Fruit fly (Drosophila melanogaster) whole organism, embryonic: ENCODE data around the gene CG31548.
A peak's percentile ranks its signal among the peaks of the same experiment; 100 is the strongest.

Experiments used
- Atf6 ChIP-seq: fragments of 200-800 bp; sonication (Bioruptor generic); IDR thresholded peaks from 2 replicates; pipeline ENCODE4 v1.3.6; 2022; ENCODE audit warnings: missing biosample characterization, missing genetic modification characterization
- CG11093 ChIP-seq: fragments of 200-800 bp; sonication (Bioruptor generic); IDR thresholded peaks from 3 replicates; pipeline ENCODE4 v1.3.6; 2022; ENCODE audit warnings: missing biosample characterization, missing genetic modification characterization
- CG11560 ChIP-seq: fragments of 200-800 bp; sonication (Bioruptor generic); IDR thresholded peaks from 3 replicates; pipeline ENCODE4 v1.3.6; 2022; ENCODE audit warnings: missing biosample characterization, missing genetic modification characterization
- CG17328 ChIP-seq: fragments of 200-800 bp; sonication (Bioruptor generic); IDR thresholded peaks from 2 replicates; pipeline ENCODE4 v1.3.6; 2022; ENCODE audit warnings: missing biosample characterization, missing genetic modification characterization
- CG17361 ChIP-seq: fragments of 200-800 bp; sonication (Bioruptor generic); IDR thresholded peaks from 3 replicates; pipeline ENCODE4 v1.3.6; 2022; ENCODE audit warnings: missing biosample characterization, missing genetic modification characterization
- CG17829 ChIP-seq: fragments of 200-800 bp; optimal IDR thresholded peaks from 2 replicates; lab custom pipeline; 2019; ENCODE audit warnings: missing biosample characterization, mild to moderate bottlenecking, missing genetic modification characterization, moderate library complexity
- CG18476 ChIP-seq: fragments of 200-800 bp; sonication (Bioruptor generic); optimal IDR thresholded peaks from 2 replicates; lab custom pipeline; 2016; ENCODE audit warnings: missing biosample characterization, mild to moderate bottlenecking, missing genetic modification characterization
- CG2199 ChIP-seq: fragments of 200-800 bp; sonication (Bioruptor generic); IDR thresholded peaks from 3 replicates; pipeline ENCODE4 v1.3.6; 2022; ENCODE audit warnings: missing biosample characterization, missing genetic modification characterization
- CG3281 ChIP-seq: fragments of 200-800 bp; sonication (Bioruptor generic); optimal IDR thresholded peaks from 3 replicates; lab custom pipeline; 2017; ENCODE audit warnings: missing biosample characterization, mild to moderate bottlenecking, missing genetic modification characterization
- CG34224 ChIP-seq: fragments of 200-800 bp; sonication (Bioruptor generic); IDR thresholded peaks from 3 replicates; pipeline ENCODE4 v1.3.6; 2022; ENCODE audit warnings: missing biosample characterization, missing genetic modification characterization; ENCODE audit not compliant: partially characterized antibody
- CG3838 ChIP-seq: fragments of 200-800 bp; sonication (Bioruptor generic); optimal IDR thresholded peaks from 3 replicates; lab custom pipeline; 2016; ENCODE audit warnings: missing biosample characterization, missing genetic modification characterization
- CG8944 ChIP-seq: fragments of 200-800 bp; sonication (Bioruptor generic); optimal IDR thresholded peaks from 3 replicates; lab custom pipeline; 2016; ENCODE audit warnings: missing biosample characterization, missing genetic modification characterization
- CG9215 ChIP-seq: fragments of 200-800 bp; sonication (Bioruptor generic); IDR thresholded peaks from 2 replicates; pipeline ENCODE4 v1.3.6; 2022; ENCODE audit warnings: missing biosample characterization, missing genetic modification characterization
- CG9727 ChIP-seq: fragments of 200-800 bp; sonication (Bioruptor generic); optimal IDR thresholded peaks from 3 replicates; lab custom pipeline; 2017; ENCODE audit warnings: missing biosample characterization, mild to moderate bottlenecking, missing genetic modification characterization
- CkIIα-i1 ChIP-seq: fragments of 200-800 bp; sonication (Bioruptor generic); IDR thresholded peaks from 2 replicates; pipeline ENCODE4 v1.3.6; 2022; ENCODE audit warnings: missing biosample characterization, missing genetic modification characterization
- Dip2 ChIP-seq: fragments of 200-800 bp; sonication (Bioruptor generic); IDR thresholded peaks from 2 replicates; pipeline ENCODE4 v1.3.6; 2022; ENCODE audit warnings: missing biosample characterization, missing genetic modification characterization
- Dll ChIP-seq: fragments of 200-800 bp; sonication (Bioruptor generic); IDR thresholded peaks from 4 replicates; pipeline ENCODE4 v1.3.6; 2022; ENCODE audit warnings: missing biosample characterization, missing genetic modification characterization; ENCODE audit not compliant: partially characterized antibody
- Fer2 ChIP-seq: fragments of 200-800 bp; sonication (Bioruptor generic); optimal IDR thresholded peaks from 2 replicates; lab custom pipeline; 2018; ENCODE audit warnings: missing biosample characterization, mild to moderate bottlenecking, missing genetic modification characterization, moderate library complexity
- HHEX ChIP-seq: fragments of 200-800 bp; sonication (Bioruptor generic); optimal IDR thresholded peaks from 3 replicates; lab custom pipeline; 2017; ENCODE audit warnings: missing biosample characterization, mild to moderate bottlenecking, missing genetic modification characterization, missing genetic modification reagents
- Hand ChIP-seq: fragments of 200-800 bp; sonication (Bioruptor generic); optimal IDR thresholded peaks from 2 replicates; lab custom pipeline; 2017; ENCODE audit warnings: mild to moderate bottlenecking, missing biosample characterization, missing genetic modification reagents, missing genetic modification characterization
- Kr ChIP-seq: fragments of 200-800 bp; sonication (Bioruptor generic); optimal IDR thresholded peaks from 2 replicates; lab custom pipeline; 2017; ENCODE audit warnings: missing biosample characterization, mild to moderate bottlenecking, missing genetic modification characterization
- Lhr ChIP-seq: fragments of 200-800 bp; sonication (Bioruptor generic); optimal IDR thresholded peaks from 3 replicates; lab custom pipeline; 2017; ENCODE audit warnings: mild to moderate bottlenecking, missing biosample characterization, missing genetic modification reagents, missing genetic modification characterization
- NK7.1 ChIP-seq: fragments of 200-800 bp; sonication (Bioruptor generic); optimal IDR thresholded peaks from 3 replicates; lab custom pipeline; 2016; ENCODE audit warnings: missing biosample characterization, missing genetic modification characterization
- Neu2 ChIP-seq: fragments of 200-800 bp; sonication (Bioruptor generic); optimal IDR thresholded peaks from 3 replicates; lab custom pipeline; 2016; ENCODE audit warnings: missing biosample characterization, missing genetic modification characterization, borderline replicate concordance
- Poxn ChIP-seq: fragments of 200-800 bp; sonication (Bioruptor generic); IDR thresholded peaks from 2 replicates; pipeline ENCODE4 v1.3.6; 2022; ENCODE audit warnings: missing biosample characterization, missing genetic modification characterization
- Sry-β ChIP-seq: fragments of 200-800 bp; sonication (Bioruptor generic); optimal IDR thresholded peaks from 2 replicates; lab custom pipeline; 2018; ENCODE audit warnings: missing biosample characterization, mild to moderate bottlenecking, missing genetic modification characterization, moderate library complexity
- Taf1 ChIP-seq: fragments of 200-800 bp; sonication (Bioruptor generic); IDR thresholded peaks from 2 replicates; pipeline ENCODE4 v1.3.6; 2022; ENCODE audit warnings: missing biosample characterization, missing genetic modification characterization
- amos ChIP-seq: fragments of 200-800 bp; sonication (Bioruptor generic); IDR thresholded peaks from 2 replicates; pipeline ENCODE4 v1.3.6; 2022; ENCODE audit warnings: missing biosample characterization, missing genetic modification characterization; ENCODE audit not compliant: partially characterized antibody
- aop ChIP-seq: fragments of 200-800 bp; sonication (Bioruptor generic); IDR thresholded peaks from 2 replicates; pipeline ENCODE4 v1.3.6; 2022; ENCODE audit warnings: missing biosample characterization, missing genetic modification characterization
- ase ChIP-seq: fragments of 200-800 bp; sonication (Bioruptor generic); IDR thresholded peaks from 3 replicates; pipeline ENCODE4 v1.3.6; 2022; ENCODE audit warnings: missing biosample characterization, missing genetic modification characterization
- ash1 ChIP-seq: fragments of 200-800 bp; sonication (Bioruptor generic); optimal IDR thresholded peaks from 2 replicates; lab custom pipeline; 2018; ENCODE audit warnings: missing biosample characterization, mild to moderate bottlenecking, missing genetic modification characterization
- crol ChIP-seq: fragments of 200-800 bp; sonication (Bioruptor generic); IDR thresholded peaks from 2 replicates; pipeline ENCODE4 v1.3.6; 2022; ENCODE audit warnings: missing biosample characterization, missing genetic modification characterization
- ewg ChIP-seq: fragments of 200-800 bp; sonication (Bioruptor generic); optimal IDR thresholded peaks from 3 replicates; lab custom pipeline; 2017; ENCODE audit warnings: mild to moderate bottlenecking, missing biosample characterization, missing genetic modification reagents, missing genetic modification characterization
- fd102C ChIP-seq: fragments of 200-800 bp; sonication (Bioruptor generic); optimal IDR thresholded peaks from 2 replicates; lab custom pipeline; 2018; ENCODE audit warnings: missing biosample characterization, mild to moderate bottlenecking, missing genetic modification characterization, moderate library complexity
- fu2 ChIP-seq: fragments of 200-800 bp; sonication (Bioruptor generic); optimal IDR thresholded peaks from 2 replicates; lab custom pipeline; 2016; ENCODE audit warnings: missing biosample characterization, missing genetic modification characterization
- gsb ChIP-seq: fragments of 200-800 bp; sonication (Bioruptor generic); IDR thresholded peaks from 2 replicates; pipeline ENCODE4 v1.3.6; 2022; ENCODE audit warnings: missing biosample characterization, missing genetic modification characterization
- gsb-n ChIP-seq: fragments of 200-800 bp; sonication (Bioruptor generic); optimal IDR thresholded peaks from 3 replicates; lab custom pipeline; 2018; ENCODE audit warnings: missing biosample characterization, mild to moderate bottlenecking, missing genetic modification characterization
- h ChIP-seq: fragments of >200 bp; optimal IDR thresholded peaks from 2 replicates; lab custom pipeline; 2017
- hbn ChIP-seq: fragments of 200-800 bp; sonication (Bioruptor generic); IDR thresholded peaks from 2 replicates; pipeline ENCODE4 v1.3.6; 2022; ENCODE audit warnings: missing biosample characterization, missing genetic modification characterization; ENCODE audit not compliant: partially characterized antibody
- her ChIP-seq: fragments of 200-800 bp; sonication (Bioruptor generic); optimal IDR thresholded peaks from 2 replicates; lab custom pipeline; 2016; ENCODE audit warnings: missing biosample characterization, missing genetic modification characterization
- inv ChIP-seq: fragments of 200-800 bp; sonication (Bioruptor generic); IDR thresholded peaks from 2 replicates; pipeline ENCODE4 v1.3.6; 2022; ENCODE audit warnings: missing biosample characterization, missing genetic modification characterization; ENCODE audit not compliant: partially characterized antibody
- kah ChIP-seq: fragments of 200-800 bp; sonication (Bioruptor generic); optimal IDR thresholded peaks from 2 replicates; lab custom pipeline; 2018; ENCODE audit warnings: missing biosample characterization, mild to moderate bottlenecking, missing genetic modification characterization
- ken ChIP-seq: fragments of 200-800 bp; sonication (Bioruptor generic); IDR thresholded peaks from 3 replicates; pipeline ENCODE4 v1.3.6; 2022; ENCODE audit warnings: missing biosample characterization, missing genetic modification characterization
- lilli ChIP-seq: fragments of 200-800 bp; sonication (Bioruptor generic); optimal IDR thresholded peaks from 3 replicates; lab custom pipeline; 2016; ENCODE audit warnings: missing biosample characterization, missing genetic modification characterization
- luna ChIP-seq: fragments of 200-800 bp; sonication (Bioruptor generic); optimal IDR thresholded peaks from 2 replicates; lab custom pipeline; 2016; ENCODE audit warnings: missing biosample characterization, missing genetic modification characterization
- mam ChIP-seq: fragments of 200-800 bp; sonication (Bioruptor generic); optimal IDR thresholded peaks from 3 replicates; lab custom pipeline; 2016; ENCODE audit warnings: missing biosample characterization, missing genetic modification characterization
- onecut ChIP-seq: fragments of 200-800 bp; sonication (Bioruptor generic); IDR thresholded peaks from 2 replicates; pipeline ENCODE4 v1.3.6; 2022; ENCODE audit warnings: missing biosample characterization, missing genetic modification characterization
- ranshi ChIP-seq: fragments of 200-800 bp; sonication (Bioruptor generic); IDR thresholded peaks from 2 replicates; pipeline ENCODE4 v1.3.6; 2022; ENCODE audit warnings: missing biosample characterization, missing genetic modification characterization
- sqz ChIP-seq: fragments of 200-800 bp; sonication (Bioruptor generic); optimal IDR thresholded peaks from 3 replicates; lab custom pipeline; 2018; ENCODE audit warnings: missing biosample characterization, mild to moderate bottlenecking, missing genetic modification characterization
- stc ChIP-seq: fragments of 200-800 bp; sonication (Bioruptor generic); IDR thresholded peaks from 2 replicates; pipeline ENCODE4 v1.3.6; 2022; ENCODE audit warnings: missing biosample characterization, missing genetic modification characterization
- vnd ChIP-seq: fragments of 200-800 bp; sonication (Bioruptor generic); IDR thresholded peaks from 3 replicates; pipeline ENCODE4 v1.3.6; 2022; ENCODE audit warnings: missing biosample characterization, missing genetic modification characterization; ENCODE audit not compliant: partially characterized antibody
- wor ChIP-seq: fragments of 200-800 bp; sonication (Bioruptor generic); IDR thresholded peaks from 2 replicates; pipeline ENCODE4 v1.3.6; 2022; ENCODE audit warnings: missing biosample characterization, missing genetic modification characterization
- yki ChIP-seq: fragments of >200 bp; optimal IDR thresholded peaks from 3 replicates; lab custom pipeline; 2018

Gene CG31548

dm6 chr3R:5613114-5613443, 23.6 kb downstream of the CG31548 start, which contains the start of gene Atu (continued):
- peak; percentile 89 for TF ChIP-seq hbn (GFP tag; lab: Robert Waterston, UW)
- TF ChIP-seq CG34224 (GFP tag; lab: Robert Waterston, UW) = peak; percentile 94
- TF ChIP-seq onecut (GFP tag; lab: Robert Waterston, UW) = peak; percentile 6; the same call in 1 of the 2 replicates
- TF ChIP-seq yki (lab: Kevin White, UChicago) = no peak
- TF ChIP-seq Atf6 (GFP tag; lab: Robert Waterston, UW) = no peak
- no peak for TF ChIP-seq Dip2 (GFP tag; lab: Robert Waterston, UW)
- TF ChIP-seq ranshi (GFP tag; lab: Robert Waterston, UW) = no peak
- TF ChIP-seq ken = no peak
- TF ChIP-seq CG9727 (GFP tag; lab: Kevin White, UChicago) = peak; percentile 32
- TF ChIP-seq CG18476 (GFP tag; lab: Kevin White, UChicago) = no peak
- peak; percentile 10 for TF ChIP-seq her (GFP tag; lab: Kevin White, UChicago)
- TF ChIP-seq luna (GFP tag; lab: Kevin White, UChicago) = no peak
- TF ChIP-seq HHEX (GFP tag; lab: Kevin White, UChicago) = no peak
- TF ChIP-seq mam (GFP tag; lab: Kevin White, UChicago) = no peak
- TF ChIP-seq CG17361 = peak; percentile 58; the same call in 2 of the 3 replicates
- no peak for TF ChIP-seq NK7.1
- no peak for TF ChIP-seq CG9215 (GFP tag; lab: Robert Waterston, UW)
- TF ChIP-seq amos (GFP tag; lab: Robert Waterston, UW) = peak; percentile 87
- peak; percentile 8 for TF ChIP-seq sqz (GFP tag; lab: Kevin White, UChicago)
- TF ChIP-seq aop = no peak
- TF ChIP-seq gsb = no peak
- no peak for TF ChIP-seq CG3838
- TF ChIP-seq wor (GFP tag; lab: Robert Waterston, UW) = no peak
- TF ChIP-seq CG11560 = 0 out of 3 replicates have a peak, but pooled peaks have one; percentile 10
- TF ChIP-seq fd102C (GFP tag; lab: Kevin White, UChicago) = no peak
- TF ChIP-seq CG17328 (GFP tag; lab: Robert Waterston, UW) = no peak
- peak; percentile 97 for TF ChIP-seq Dll (GFP tag; lab: Robert Waterston, UW)
- TF ChIP-seq Taf1 (GFP tag; lab: Robert Waterston, UW) = no peak
- no peak for TF ChIP-seq kah
- no peak for TF ChIP-seq CG8944
- no peak for TF ChIP-seq ash1 (GFP tag; lab: Kevin White, UChicago)
- no peak for TF ChIP-seq fu2 (GFP tag; lab: Kevin White, UChicago)
- peak; percentile 49 for TF ChIP-seq CG17829
- no peak for TF ChIP-seq Kr (GFP tag; lab: Kevin White, UChicago)
- TF ChIP-seq CG11093 = no peak
- TF ChIP-seq gsb-n (tag; lab: Kevin White, UChicago) = no peak
- peak; percentile 86 for TF ChIP-seq vnd (GFP tag; lab: Robert Waterston, UW)
- TF ChIP-seq stc (GFP tag; lab: Robert Waterston, UW) = no peak
- TF ChIP-seq crol (GFP tag; lab: Robert Waterston, UW) = no peak
- TF ChIP-seq Poxn (GFP tag; lab: Robert Waterston, UW) = no peak
- peak; percentile 2 for TF ChIP-seq CG3281 (GFP tag; lab: Kevin White, UChicago)
- TF ChIP-seq CkIIα-i1 (GFP tag; lab: Robert Waterston, UW) = no peak
- no peak for TF ChIP-seq CG2199
- TF ChIP-seq h (lab: Kevin White, UChicago) = no peak
- TF ChIP-seq lilli (GFP tag; lab: Kevin White, UChicago) = peak; percentile 48
- no peak for TF ChIP-seq Neu2 (GFP tag; lab: Kevin White, UChicago)
- TF ChIP-seq inv (GFP tag; lab: Robert Waterston, UW) = peak; percentile 90
- no peak for TF ChIP-seq Sry-β (GFP tag; lab: Kevin White, UChicago)
- peak; percentile 11 for TF ChIP-seq Lhr (GFP tag; lab: Kevin White, UChicago)
- TF ChIP-seq Hand (GFP tag; lab: Kevin White, UChicago) = no peak
- no peak for TF ChIP-seq ase (GFP tag; lab: Robert Waterston, UW)
- no peak for TF ChIP-seq Fer2 (tag; lab: Kevin White, UChicago)
- TF ChIP-seq ewg (GFP tag; lab: Kevin White, UChicago) = peak; percentile 3
